Worm (Caenorhabditis elegans) whole organism, mixed stage, embryonic: ENCODE measurements around the gene csb-1.

Experiments
- lsy-2 ChIP-seq: fragments of 150-350 bp; optimal IDR thresholded peaks from 2 replicates; lab custom pipeline; 2014; ENCODE audit warnings: missing biosample characterization, missing genetic modification characterization
- snpc-4 ChIP-seq: fragments of 150-350 bp; optimal IDR thresholded peaks from 2 replicates; lab custom pipeline; 2014; ENCODE audit warnings: missing biosample characterization, missing genetic modification characterization
- unc-62 ChIP-seq: fragments of 150-350 bp; optimal IDR thresholded peaks from 2 replicates; lab custom pipeline; 2014; ENCODE audit warnings: missing biosample characterization, missing genetic modification reagents, missing genetic modification characterization

- TF ChIP-seq lsy-2 (no peak), snpc-4 (tag; lab: Kevin White, UChicago) (no peak), unc-62 (GFP tag; lab: Kevin White, UChicago) (no peak)
Measured at ce11 chrX:15822197-15822596, 43.5 kb downstream of the csb-1 start, which contains the start of gene Y7A5A.8.
